Worm (Caenorhabditis elegans): Measurements from ENCODE around the gene ptr-8.

DNA sequence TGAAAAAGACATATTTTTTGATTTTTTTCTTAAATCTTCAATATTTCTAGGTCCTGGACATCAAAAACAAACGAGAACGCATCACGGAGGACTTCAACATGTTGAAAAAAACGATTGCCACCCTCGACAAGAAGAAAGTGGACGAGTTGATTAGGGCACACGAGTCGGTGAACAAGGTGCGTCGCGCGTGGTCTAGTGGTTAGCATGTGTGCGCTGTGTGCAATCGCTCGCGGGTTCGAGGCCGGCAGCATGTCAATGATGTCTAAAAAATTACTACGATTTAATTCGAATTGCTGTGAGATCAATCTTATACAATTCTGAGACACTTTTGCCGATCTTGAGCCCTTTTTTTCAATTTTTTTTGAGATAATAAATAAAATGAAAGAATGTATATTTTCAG, 49.0 kb upstream of the ptr-8 start:
- TF ChIP-seq ztf-23 (GFP tag; IDR thresholded peaks at IDR 0.05) = peak; percentile 92
- TF ChIP-seq tab-1 (GFP tag; IDR thresholded peaks at IDR 0.05) = peak; percentile 95
- TF ChIP-seq flt-1 (GFP tag; IDR thresholded peaks at IDR 0.05) = peak; percentile 97
- peak; percentile 69 for TF ChIP-seq med-1 (GFP tag; optimal IDR thresholded peaks at IDR 0.05; ENCODE audit: insufficient read depth)
- peak; percentile 89 for TF ChIP-seq klf-2 (GFP tag; conservative IDR thresholded peaks at IDR 0.05)

All from whole organism, midembryonic.